3 fruit fly cellular contexts compared by ENCODE assay signal in genomic region chr3L:5835431-5835830, dm6.
TF ChIP-seq lines count a peak whose summit lies in the region.

No protein-coding gene starts in this region.

- no peak for TF ChIP-seq CTCF in whole organism, embryonic (GFP tag; optimal IDR thresholded peaks at IDR 0.05; lab: Kevin White, UChicago)

TF ChIP-seq in whole organism, embryonic, 481 proteins besides CTCF, POLR2A, EP300 and RAD21:
- TF ChIP-seq cg (GFP tag; optimal IDR thresholded peaks at IDR 0.05; lab: Kevin White, UChicago) (peak; percentile 25), zfh2 (GFP tag; optimal IDR thresholded peaks at IDR 0.05; lab: Kevin White, UChicago) (no peak)

TF ChIP-seq in whole organism, prepupa, 60 proteins besides CTCF, POLR2A, EP300 and RAD21:
- TF ChIP-seq vri (GFP tag; optimal IDR thresholded peaks at IDR 0.05; lab: Kevin White, UChicago) (no peak), CG6854 (GFP tag; optimal IDR thresholded peaks at IDR 0.05; lab: Kevin White, UChicago) (peak; percentile 82), CG1621 (tag; optimal IDR thresholded peaks at IDR 0.05; lab: Kevin White, UChicago) (no peak), eg (GFP tag; IDR thresholded peaks at IDR 0.05; lab: Robert Waterston, UW) (0 out of 3 replicates have a peak, but pooled peaks have one; percentile 6), spab (GFP tag; optimal IDR thresholded peaks at IDR 0.05; lab: Kevin White, UChicago) (no peak), net (GFP tag; optimal IDR thresholded peaks at IDR 0.05; lab: Kevin White, UChicago) (no peak), CG3032 (tag; optimal IDR thresholded peaks at IDR 0.05; lab: Kevin White, UChicago) (no peak), esn (GFP tag; optimal IDR thresholded peaks at IDR 0.05; lab: Kevin White, UChicago) (no peak), CG15336 (GFP tag; IDR thresholded peaks at IDR 0.05; lab: Robert Waterston, UW) (0 out of 2 replicates have a peak, but pooled peaks have one; percentile 22), CG8119 (GFP tag; IDR thresholded peaks at IDR 0.05; lab: Robert Waterston, UW) (no peak), CG8632 (GFP tag; optimal IDR thresholded peaks at IDR 0.05; lab: Kevin White, UChicago) (no peak), Eip78C (GFP tag; lab: Kevin White, UChicago) (peak; percentile 61), CG6808 (GFP tag; optimal IDR thresholded peaks at IDR 0.05; lab: Kevin White, UChicago) (no peak), CG7368 (GFP tag; optimal IDR thresholded peaks at IDR 0.05; lab: Kevin White, UChicago) (no peak), OdsH (GFP tag; optimal IDR thresholded peaks at IDR 0.05; lab: Kevin White, UChicago) (no peak), CG6163 (GFP tag; IDR thresholded peaks at IDR 0.05; lab: Robert Waterston, UW) (peak; percentile 9; the same call in 1 of the 3 replicates), Hr4 (GFP tag; optimal IDR thresholded peaks at IDR 0.05; lab: Kevin White, UChicago) (no peak), CG9139 (GFP tag; optimal IDR thresholded peaks at IDR 0.05; lab: Kevin White, UChicago) (no peak), CG6792 (GFP tag; optimal IDR thresholded peaks at IDR 0.05; lab: Kevin White, UChicago) (no peak)
TF ChIP-seq in whole organism, prepupa: peak in this region for 5.

TF ChIP-seq in whole organism, wandering third instar larva, 38 proteins besides CTCF, POLR2A, EP300 and RAD21:
- TF ChIP-seq Dfd (GFP tag; optimal IDR thresholded peaks at IDR 0.05; lab: Kevin White, UChicago) (peak; percentile 27), HLH106 (tag; optimal IDR thresholded peaks at IDR 0.05; lab: Kevin White, UChicago) (no peak), Vsx2 (GFP tag; optimal IDR thresholded peaks at IDR 0.05; lab: Kevin White, UChicago; ENCODE audit: partially characterized antibody) (peak; percentile 9)

Comparison
In these comparisons a context has a peak if more than half of its experiments do, and no peak if none do; other contexts are left out.
1. Of the 7 proteins assayed by ChIP-seq in both whole organism, embryonic and whole organism, prepupa: peak only in whole organism, embryonic: none; only in whole organism, prepupa: CG6854; in both: none; in neither: 6.